Worm (Caenorhabditis elegans): Measurements from ENCODE around the gene Y57G7A.3.

DNA sequence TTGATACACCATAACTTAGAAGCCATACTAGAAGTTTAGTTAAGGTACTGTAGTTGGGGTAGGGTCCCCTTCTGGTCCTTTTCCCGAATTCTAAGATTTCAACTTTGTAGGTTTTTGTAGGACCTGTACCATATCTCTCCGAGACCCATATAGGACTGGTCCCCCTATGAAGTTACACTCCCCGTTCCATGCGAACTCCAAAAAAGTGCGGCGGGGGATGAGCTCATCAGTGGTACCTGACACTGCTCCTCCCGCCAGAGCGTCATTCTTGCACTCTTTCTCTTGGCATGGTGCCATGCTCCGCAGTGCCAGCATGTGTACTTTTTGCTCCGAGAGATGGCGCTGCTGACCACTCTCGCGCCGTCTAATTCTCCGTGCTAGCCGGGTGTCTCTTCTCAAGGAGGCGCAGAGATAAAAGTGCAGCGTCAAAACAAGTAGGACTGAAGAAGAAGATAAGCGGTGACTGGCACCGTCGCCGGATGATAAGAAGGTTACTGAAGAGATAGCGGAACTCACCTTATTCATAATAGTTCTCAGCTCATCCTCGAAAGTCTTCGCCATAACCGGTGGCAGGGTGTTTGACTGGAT, 46.1 kb upstream of the Y57G7A.3 start:
- TF ChIP-seq him-1 (tag; optimal IDR thresholded peaks at IDR 0.05) (no peak), W03F9.2 (tag; optimal IDR thresholded peaks at IDR 0.05) (no peak), dao-5 (tag; optimal IDR thresholded peaks at IDR 0.05) (no peak)

All from whole organism, L4/young adult.